Worm (Caenorhabditis elegans) whole organism, mixed stage, embryonic: ENCODE results near the gene dod-19.

ENCODE experiments used
- M03D4.4 ChIP-seq: sonication (generic microtip); optimal IDR thresholded peaks from 2 replicates; lab custom pipeline; 2017; ENCODE audit warnings: mild to moderate bottlenecking, missing genetic modification characterization, missing compliant biosample characterization
- bed-3 ChIP-seq: fragments of 200-800 bp; sonication (Bioruptor generic); optimal IDR thresholded peaks from 3 replicates; lab custom pipeline; 2018; ENCODE audit warnings: mild to moderate bottlenecking, missing genetic modification characterization, moderate library complexity, missing compliant biosample characterization
- blmp-1 ChIP-seq: fragments of 150-350 bp; optimal IDR thresholded peaks from 2 replicates; lab custom pipeline; 2014; ENCODE audit warnings: missing biosample characterization, missing genetic modification characterization
- ceh-39 ChIP-seq: fragments of 150-350 bp; optimal IDR thresholded peaks from 2 replicates; lab custom pipeline; 2014; ENCODE audit warnings: missing biosample characterization, missing genetic modification characterization
- ceh-43 ChIP-seq: fragments of 200-800 bp; sonication (Bioruptor generic); optimal IDR thresholded peaks from 2 replicates; lab custom pipeline; 2018; ENCODE audit warnings: mild to moderate bottlenecking, missing genetic modification characterization, moderate library complexity, missing compliant biosample characterization
- ceh-83 ChIP-seq: fragments of 200-800 bp; sonication (Bioruptor generic); optimal IDR thresholded peaks from 2 replicates; lab custom pipeline; 2018; ENCODE audit warnings: mild to moderate bottlenecking, missing genetic modification characterization, missing compliant biosample characterization
- cnd-1 ChIP-seq: fragments of 200-800 bp; sonication (Bioruptor generic); optimal IDR thresholded peaks from 2 replicates; lab custom pipeline; 2018; ENCODE audit warnings: mild to moderate bottlenecking, missing genetic modification characterization, missing compliant biosample characterization
- drap-1 ChIP-seq: fragments of 200-800 bp; sonication (Bioruptor generic); optimal IDR thresholded peaks from 3 replicates; lab custom pipeline; 2018; ENCODE audit warnings: mild to moderate bottlenecking, missing genetic modification characterization, missing compliant biosample characterization
- elt-1 ChIP-seq: sonication (generic microtip); optimal IDR thresholded peaks from 2 replicates; lab custom pipeline; 2017; ENCODE audit warnings: missing genetic modification characterization, mild to moderate bottlenecking, missing compliant biosample characterization, antibody characterized with exemption, moderate library complexity, borderline replicate concordance; ENCODE audit not compliant: insufficient read depth
- elt-3 ChIP-seq: fragments of 150-350 bp; optimal IDR thresholded peaks from 2 replicates; lab custom pipeline; 2014; ENCODE audit warnings: missing biosample characterization, missing genetic modification characterization
- flh-1 ChIP-seq: fragments of 200-800 bp; sonication (Bioruptor generic); optimal IDR thresholded peaks from 2 replicates; lab custom pipeline; 2018; ENCODE audit warnings: mild to moderate bottlenecking, missing genetic modification characterization, moderate library complexity, missing compliant biosample characterization
- hlh-1 ChIP-seq: fragments of 150-350 bp; optimal IDR thresholded peaks from 2 replicates; lab custom pipeline; 2014; ENCODE audit warnings: missing biosample characterization, missing genetic modification reagents, missing genetic modification characterization
- lin-13 ChIP-seq: fragments of 150-350 bp; optimal IDR thresholded peaks from 2 replicates; lab custom pipeline; 2014; ENCODE audit warnings: missing biosample characterization, missing genetic modification characterization
- lin-32 ChIP-seq: fragments of 200-800 bp; sonication (Bioruptor generic); optimal IDR thresholded peaks from 2 replicates; lab custom pipeline; 2018; ENCODE audit warnings: mild to moderate bottlenecking, missing genetic modification characterization, missing compliant biosample characterization
- lsy-2 ChIP-seq: fragments of 150-350 bp; optimal IDR thresholded peaks from 2 replicates; lab custom pipeline; 2014; ENCODE audit warnings: missing biosample characterization, missing genetic modification characterization
- mep-1 ChIP-seq: fragments of 150-350 bp; optimal IDR thresholded peaks from 2 replicates; lab custom pipeline; 2017; ENCODE audit warnings: missing biosample characterization, missing genetic modification reagents, missing genetic modification characterization, inconsistent platforms
- nhr-12 ChIP-seq: fragments of 150-350 bp; optimal IDR thresholded peaks from 2 replicates; lab custom pipeline; 2014; ENCODE audit warnings: missing biosample characterization, missing genetic modification characterization
- nhr-2 ChIP-seq: fragments of 150-350 bp; optimal IDR thresholded peaks from 2 replicates; lab custom pipeline; 2014; ENCODE audit warnings: missing biosample characterization, missing genetic modification characterization
- nhr-237 ChIP-seq: fragments of 150-350 bp; optimal IDR thresholded peaks from 2 replicates; lab custom pipeline; 2014; ENCODE audit warnings: missing biosample characterization, missing genetic modification characterization
- nhr-28 ChIP-seq: fragments of 150-350 bp; optimal IDR thresholded peaks from 2 replicates; lab custom pipeline; 2014; ENCODE audit warnings: missing biosample characterization, missing genetic modification characterization
- nhr-76 ChIP-seq: sonication (generic microtip); optimal IDR thresholded peaks from 2 replicates; lab custom pipeline; 2017; ENCODE audit warnings: missing biosample characterization, missing genetic modification characterization
- pha-4 ChIP-seq: fragments of 150-350 bp; optimal IDR thresholded peaks from 2 replicates; lab custom pipeline; 2018; ENCODE audit warnings: missing biosample characterization, missing genetic modification reagents, missing genetic modification characterization
- sem-2 ChIP-seq: fragments of 200-800 bp; sonication (Bioruptor generic); optimal IDR thresholded peaks from 2 replicates; lab custom pipeline; 2018; ENCODE audit warnings: mild to moderate bottlenecking, missing genetic modification characterization, missing compliant biosample characterization
- snpc-4 ChIP-seq: fragments of 150-350 bp; optimal IDR thresholded peaks from 2 replicates; lab custom pipeline; 2014; ENCODE audit warnings: missing biosample characterization, missing genetic modification characterization
- sptf-1 ChIP-seq: sonication (generic microtip); optimal IDR thresholded peaks from 2 replicates; lab custom pipeline; 2017; ENCODE audit warnings: mild to moderate bottlenecking, missing genetic modification characterization, moderate library complexity, missing compliant biosample characterization
- tbx-8 ChIP-seq: fragments of 200-800 bp; sonication (Bioruptor generic); optimal IDR thresholded peaks from 2 replicates; lab custom pipeline; 2018; ENCODE audit warnings: mild to moderate bottlenecking, missing genetic modification characterization, moderate library complexity, missing compliant biosample characterization
- unc-120 ChIP-seq: sonication (generic microtip); optimal IDR thresholded peaks from 2 replicates; lab custom pipeline; 2017; ENCODE audit warnings: missing genetic modification characterization, missing compliant biosample characterization; ENCODE audit not compliant: poor library complexity, severe bottlenecking
- unc-39 ChIP-seq: fragments of 150-350 bp; optimal IDR thresholded peaks from 2 replicates; lab custom pipeline; 2014; ENCODE audit warnings: missing biosample characterization, missing genetic modification characterization
- unc-62 ChIP-seq: fragments of 150-350 bp; optimal IDR thresholded peaks from 2 replicates; lab custom pipeline; 2014; ENCODE audit warnings: missing biosample characterization, missing genetic modification reagents, missing genetic modification characterization
- zip-8 ChIP-seq: fragments of 150-350 bp; optimal IDR thresholded peaks from 2 replicates; lab custom pipeline; 2014; ENCODE audit warnings: missing biosample characterization, missing genetic modification characterization
- ztf-11 ChIP-seq: fragments of 150-350 bp; optimal IDR thresholded peaks from 2 replicates; lab custom pipeline; 2014; ENCODE audit warnings: missing biosample characterization, missing genetic modification characterization

Gene dod-19

DNA sequence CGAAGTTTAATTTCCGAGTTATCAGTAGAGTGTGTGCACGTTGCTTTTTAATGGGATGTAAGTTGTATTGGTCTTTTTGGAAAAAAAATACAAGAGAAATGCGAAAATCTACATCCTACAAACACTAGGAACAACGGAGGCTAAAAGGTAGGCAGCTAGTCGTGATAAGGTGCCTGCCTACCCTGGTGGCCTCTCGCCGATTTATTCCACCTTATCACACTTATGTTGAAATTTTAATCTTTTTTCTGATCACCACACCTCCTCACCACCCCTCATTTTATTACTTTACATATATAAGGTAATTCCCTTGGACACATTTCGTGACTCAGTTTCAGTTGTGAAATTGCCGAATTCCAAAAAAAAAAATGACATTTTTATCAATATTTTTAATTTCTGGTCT, 7.6 kb upstream of the dod-19 start, which contains the start of gene dod-20:
Gene dod-20 (plus strand): TSS at position 301 of the 400 bp plus-strand sequence.
- TF ChIP-seq blmp-1 (tag; lab: Kevin White, UChicago) (no peak), snpc-4 (tag; lab: Kevin White, UChicago) (no peak), ztf-11 (tag; lab: Kevin White, UChicago) (no peak), bed-3 (no peak), nhr-28 (tag; lab: Kevin White, UChicago) (no peak)
- TF ChIP-seq, all 35 proteins: peak for 0

ce11 chrV:418432-418831, 3.9 kb upstream of the dod-19 start, which contains the start of gene Y39D8A.1:
Gene Y39D8A.1, plus strand, starts transcription at chrV:418732.
- TF ChIP-seq drap-1 (no peak), unc-62 (GFP tag; lab: Kevin White, UChicago) (no peak), ceh-39 (no peak), hlh-1 (tag; lab: Kevin White, UChicago) (no peak), cnd-1 (tag; lab: Kevin White, UChicago) (no peak), ztf-11 (tag; lab: Kevin White, UChicago) (no peak), bed-3 (no peak), zip-8 (tag; lab: Kevin White, UChicago) (no peak), nhr-76 (tag; lab: Kevin White, UChicago) (no peak), unc-120 (tag; lab: Kevin White, UChicago) (no peak), ceh-43 (no peak), sem-2 (no peak), nhr-12 (tag; lab: Kevin White, UChicago) (no peak)
- TF ChIP-seq, all 35 proteins: peak for 0

DNA sequence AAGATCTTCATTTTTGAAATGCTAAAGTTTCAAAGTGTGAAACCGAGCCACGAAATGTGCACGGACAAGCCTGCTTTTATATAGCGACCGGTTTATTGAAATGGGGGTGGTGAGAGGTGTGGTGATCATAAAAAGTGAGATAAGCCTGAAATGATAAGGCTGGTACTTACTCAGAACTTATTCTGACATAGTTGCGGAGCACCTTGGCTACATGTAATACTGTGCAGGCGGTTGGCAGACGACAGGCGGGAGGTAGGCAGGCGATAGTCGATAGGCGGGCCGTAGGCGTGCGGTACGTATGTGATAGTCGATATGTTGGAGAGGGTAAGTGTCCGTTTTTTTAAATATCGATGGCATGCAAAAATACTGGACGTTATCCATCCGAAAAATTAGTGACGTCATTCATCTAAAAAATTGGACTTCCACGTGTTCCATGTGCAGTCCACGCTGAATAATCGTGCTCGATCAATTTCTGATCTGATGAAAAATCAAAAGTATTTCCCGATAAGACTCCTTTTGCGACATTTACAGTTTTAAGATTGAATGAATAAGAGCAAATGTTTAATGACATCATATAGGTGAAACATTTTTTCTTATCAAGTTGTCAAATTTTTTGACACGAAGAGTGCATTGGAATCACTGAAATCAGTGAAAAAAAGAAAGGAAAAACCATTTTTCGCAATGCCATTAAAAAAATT, 3.2 kb upstream of the dod-19 start, which contains the start of gene irg-8:
Gene irg-8 (minus strand): TSS at position 51 of the 698 bp plus-strand sequence.
- TF ChIP-seq mep-1 (tag; lab: Kevin White, UChicago) (no peak), unc-120 (tag; lab: Kevin White, UChicago) (no peak), M03D4.4 (tag; lab: Kevin White, UChicago) (no peak), nhr-2 (tag; lab: Kevin White, UChicago) (no peak)
- TF ChIP-seq, all 35 proteins: peak for 0

DNA sequence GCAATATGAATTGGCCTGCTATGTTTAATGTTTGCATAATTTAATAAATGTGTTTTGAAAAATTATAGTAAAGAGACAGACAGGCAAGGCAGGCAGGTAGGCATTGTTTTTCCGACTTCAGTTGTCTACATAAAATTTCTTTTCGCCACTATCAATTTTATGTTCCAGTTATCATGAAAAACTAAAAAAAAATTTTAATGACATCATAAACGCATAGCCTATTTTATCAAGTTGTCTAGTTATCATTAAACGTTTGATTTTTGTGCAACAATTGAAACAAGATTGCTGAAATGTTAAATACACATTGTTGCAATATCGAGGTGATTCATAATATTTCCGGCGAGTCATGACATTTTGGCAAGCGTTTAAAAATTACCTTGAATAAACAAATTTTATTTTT, 513 bp upstream of the dod-19 start:
- TF ChIP-seq elt-3 (no peak), lsy-2 (tag; lab: Kevin White, UChicago) (no peak), flh-1 (GFP tag; lab: Kevin White, UChicago) (no peak), ceh-83 (GFP tag; lab: Kevin White, UChicago) (no peak), sptf-1 (tag; lab: Kevin White, UChicago) (no peak), ceh-43 (no peak), elt-1 (tag; lab: Kevin White, UChicago) (no peak), bed-3 (no peak), pha-4 (tag; lab: Kevin White, UChicago) (no peak), lin-13 (no peak), sem-2 (no peak)

DNA sequence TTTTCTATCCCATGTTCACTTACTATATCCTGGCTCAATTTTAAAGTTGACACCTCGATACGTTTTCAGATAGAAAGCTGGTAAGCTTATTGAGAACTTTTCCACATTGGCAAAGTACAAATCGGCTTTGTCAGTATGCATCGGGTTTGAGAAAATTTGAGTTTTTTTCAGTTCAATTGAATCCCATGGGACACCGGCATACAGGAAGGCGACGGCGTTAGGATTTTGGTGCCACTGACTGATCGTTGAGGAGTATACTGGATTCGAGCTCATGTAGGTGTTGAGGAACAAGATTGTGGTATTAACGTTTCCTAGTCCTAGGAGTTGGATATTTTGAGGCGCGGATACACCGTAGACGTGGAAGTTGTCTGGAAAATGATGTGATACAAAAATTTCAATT, 1.7 kb downstream of the dod-19 start:
- TF ChIP-seq sem-2 (no peak), tbx-8 (GFP tag; lab: Kevin White, UChicago) (no peak), hlh-1 (tag; lab: Kevin White, UChicago) (no peak), nhr-28 (tag; lab: Kevin White, UChicago) (no peak), cnd-1 (tag; lab: Kevin White, UChicago) (no peak), nhr-237 (tag; lab: Kevin White, UChicago) (no peak), sptf-1 (tag; lab: Kevin White, UChicago) (no peak), nhr-76 (tag; lab: Kevin White, UChicago) (no peak), unc-39 (tag; lab: Kevin White, UChicago) (no peak), nhr-2 (tag; lab: Kevin White, UChicago) (no peak), ceh-43 (no peak), blmp-1 (tag; lab: Kevin White, UChicago) (no peak), unc-62 (GFP tag; lab: Kevin White, UChicago) (no peak), lin-32 (GFP tag; lab: Kevin White, UChicago) (no peak), elt-1 (tag; lab: Kevin White, UChicago) (no peak)
